Worm (Caenorhabditis elegans) whole organism, mixed stage, embryonic: ENCODE data around the gene hpo-38.

ENCODE experiments used
- M03D4.4 ChIP-seq: sonication (generic microtip); optimal IDR thresholded peaks from 2 replicates; lab custom pipeline; 2017; ENCODE audit warnings: mild to moderate bottlenecking, missing genetic modification characterization, missing compliant biosample characterization
- bed-3 ChIP-seq: fragments of 200-800 bp; sonication (Bioruptor generic); optimal IDR thresholded peaks from 3 replicates; lab custom pipeline; 2018; ENCODE audit warnings: mild to moderate bottlenecking, missing genetic modification characterization, moderate library complexity, missing compliant biosample characterization
- blmp-1 ChIP-seq: fragments of 150-350 bp; optimal IDR thresholded peaks from 2 replicates; lab custom pipeline; 2014; ENCODE audit warnings: missing biosample characterization, missing genetic modification characterization
- ceh-39 ChIP-seq: fragments of 150-350 bp; optimal IDR thresholded peaks from 2 replicates; lab custom pipeline; 2014; ENCODE audit warnings: missing biosample characterization, missing genetic modification characterization
- ceh-43 ChIP-seq: fragments of 200-800 bp; sonication (Bioruptor generic); optimal IDR thresholded peaks from 2 replicates; lab custom pipeline; 2018; ENCODE audit warnings: mild to moderate bottlenecking, missing genetic modification characterization, moderate library complexity, missing compliant biosample characterization
- ceh-83 ChIP-seq: fragments of 200-800 bp; sonication (Bioruptor generic); optimal IDR thresholded peaks from 2 replicates; lab custom pipeline; 2018; ENCODE audit warnings: mild to moderate bottlenecking, missing genetic modification characterization, missing compliant biosample characterization
- ces-1 ChIP-seq: fragments of 150-350 bp; optimal IDR thresholded peaks from 2 replicates; lab custom pipeline; 2014; ENCODE audit warnings: missing biosample characterization, missing genetic modification reagents, missing genetic modification characterization
- cnd-1 ChIP-seq: fragments of 200-800 bp; sonication (Bioruptor generic); optimal IDR thresholded peaks from 2 replicates; lab custom pipeline; 2018; ENCODE audit warnings: mild to moderate bottlenecking, missing genetic modification characterization, missing compliant biosample characterization
- drap-1 ChIP-seq: fragments of 200-800 bp; sonication (Bioruptor generic); optimal IDR thresholded peaks from 3 replicates; lab custom pipeline; 2018; ENCODE audit warnings: mild to moderate bottlenecking, missing genetic modification characterization, missing compliant biosample characterization
- elt-1 ChIP-seq: sonication (generic microtip); optimal IDR thresholded peaks from 2 replicates; lab custom pipeline; 2017; ENCODE audit warnings: missing genetic modification characterization, mild to moderate bottlenecking, missing compliant biosample characterization, antibody characterized with exemption, moderate library complexity, borderline replicate concordance; ENCODE audit not compliant: insufficient read depth
- elt-3 ChIP-seq: fragments of 150-350 bp; optimal IDR thresholded peaks from 2 replicates; lab custom pipeline; 2014; ENCODE audit warnings: missing biosample characterization, missing genetic modification characterization
- flh-1 ChIP-seq: fragments of 200-800 bp; sonication (Bioruptor generic); optimal IDR thresholded peaks from 2 replicates; lab custom pipeline; 2018; ENCODE audit warnings: mild to moderate bottlenecking, missing genetic modification characterization, moderate library complexity, missing compliant biosample characterization
- ham-2 ChIP-seq: fragments of 200-800 bp; sonication (Bioruptor generic); optimal IDR thresholded peaks from 2 replicates; lab custom pipeline; 2018; ENCODE audit warnings: mild to moderate bottlenecking, missing genetic modification characterization, missing compliant biosample characterization
- hlh-1 ChIP-seq: fragments of 150-350 bp; optimal IDR thresholded peaks from 2 replicates; lab custom pipeline; 2014; ENCODE audit warnings: missing biosample characterization, missing genetic modification reagents, missing genetic modification characterization
- lin-13 ChIP-seq: fragments of 150-350 bp; optimal IDR thresholded peaks from 2 replicates; lab custom pipeline; 2014; ENCODE audit warnings: missing biosample characterization, missing genetic modification characterization
- lin-32 ChIP-seq: fragments of 200-800 bp; sonication (Bioruptor generic); optimal IDR thresholded peaks from 2 replicates; lab custom pipeline; 2018; ENCODE audit warnings: mild to moderate bottlenecking, missing genetic modification characterization, missing compliant biosample characterization
- lsy-2 ChIP-seq: fragments of 150-350 bp; optimal IDR thresholded peaks from 2 replicates; lab custom pipeline; 2014; ENCODE audit warnings: missing biosample characterization, missing genetic modification characterization
- mab-5 ChIP-seq: fragments of 150-350 bp; optimal IDR thresholded peaks from 2 replicates; lab custom pipeline; 2014; ENCODE audit warnings: missing biosample characterization, missing genetic modification characterization
- mep-1 ChIP-seq: fragments of 150-350 bp; optimal IDR thresholded peaks from 2 replicates; lab custom pipeline; 2017; ENCODE audit warnings: missing biosample characterization, missing genetic modification reagents, missing genetic modification characterization, inconsistent platforms
- mls-2 ChIP-seq: sonication (generic microtip); optimal IDR thresholded peaks from 2 replicates; lab custom pipeline; 2016; ENCODE audit warnings: mild to moderate bottlenecking, missing genetic modification characterization, moderate library complexity, missing compliant biosample characterization
- nhr-12 ChIP-seq: fragments of 150-350 bp; optimal IDR thresholded peaks from 2 replicates; lab custom pipeline; 2014; ENCODE audit warnings: missing biosample characterization, missing genetic modification characterization
- nhr-2 ChIP-seq: fragments of 150-350 bp; optimal IDR thresholded peaks from 2 replicates; lab custom pipeline; 2014; ENCODE audit warnings: missing biosample characterization, missing genetic modification characterization
- nhr-237 ChIP-seq: fragments of 150-350 bp; optimal IDR thresholded peaks from 2 replicates; lab custom pipeline; 2014; ENCODE audit warnings: missing biosample characterization, missing genetic modification characterization
- nhr-28 ChIP-seq: fragments of 150-350 bp; optimal IDR thresholded peaks from 2 replicates; lab custom pipeline; 2014; ENCODE audit warnings: missing biosample characterization, missing genetic modification characterization
- nhr-76 ChIP-seq: sonication (generic microtip); optimal IDR thresholded peaks from 2 replicates; lab custom pipeline; 2017; ENCODE audit warnings: missing biosample characterization, missing genetic modification characterization
- pha-4 ChIP-seq: fragments of 150-350 bp; optimal IDR thresholded peaks from 2 replicates; lab custom pipeline; 2018; ENCODE audit warnings: missing biosample characterization, missing genetic modification reagents, missing genetic modification characterization
- sem-2 ChIP-seq: fragments of 200-800 bp; sonication (Bioruptor generic); optimal IDR thresholded peaks from 2 replicates; lab custom pipeline; 2018; ENCODE audit warnings: mild to moderate bottlenecking, missing genetic modification characterization, missing compliant biosample characterization
- snpc-4 ChIP-seq: fragments of 150-350 bp; optimal IDR thresholded peaks from 2 replicates; lab custom pipeline; 2014; ENCODE audit warnings: missing biosample characterization, missing genetic modification characterization
- sptf-1 ChIP-seq: sonication (generic microtip); optimal IDR thresholded peaks from 2 replicates; lab custom pipeline; 2017; ENCODE audit warnings: mild to moderate bottlenecking, missing genetic modification characterization, moderate library complexity, missing compliant biosample characterization
- tbx-8 ChIP-seq: fragments of 200-800 bp; sonication (Bioruptor generic); optimal IDR thresholded peaks from 2 replicates; lab custom pipeline; 2018; ENCODE audit warnings: mild to moderate bottlenecking, missing genetic modification characterization, moderate library complexity, missing compliant biosample characterization
- unc-120 ChIP-seq: sonication (generic microtip); optimal IDR thresholded peaks from 2 replicates; lab custom pipeline; 2017; ENCODE audit warnings: missing genetic modification characterization, missing compliant biosample characterization; ENCODE audit not compliant: poor library complexity, severe bottlenecking
- unc-39 ChIP-seq: fragments of 150-350 bp; optimal IDR thresholded peaks from 2 replicates; lab custom pipeline; 2014; ENCODE audit warnings: missing biosample characterization, missing genetic modification characterization
- unc-62 ChIP-seq: fragments of 150-350 bp; optimal IDR thresholded peaks from 2 replicates; lab custom pipeline; 2014; ENCODE audit warnings: missing biosample characterization, missing genetic modification reagents, missing genetic modification characterization
- zip-8 ChIP-seq: fragments of 150-350 bp; optimal IDR thresholded peaks from 2 replicates; lab custom pipeline; 2014; ENCODE audit warnings: missing biosample characterization, missing genetic modification characterization
- ztf-11 ChIP-seq: fragments of 150-350 bp; optimal IDR thresholded peaks from 2 replicates; lab custom pipeline; 2014; ENCODE audit warnings: missing biosample characterization, missing genetic modification characterization

hpo-38 gene

DNA sequence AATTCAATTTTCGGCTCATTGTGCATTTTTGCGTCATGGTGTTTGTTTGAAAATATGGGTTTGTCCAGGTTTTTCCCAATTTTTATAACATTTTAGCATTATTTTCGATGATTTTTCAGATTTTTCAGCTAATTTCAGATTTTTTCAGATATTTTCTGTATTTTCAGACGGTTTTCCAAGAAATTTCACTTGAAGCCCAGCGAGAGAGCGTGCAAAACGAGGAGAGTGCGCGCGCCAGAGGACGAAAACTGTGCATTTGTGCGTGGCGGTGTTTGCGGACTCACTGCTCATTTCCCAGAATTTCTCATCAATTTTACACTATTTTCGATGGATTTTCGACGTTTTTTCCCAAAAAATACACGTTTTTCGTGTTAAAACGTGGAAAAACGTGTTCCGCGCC is 4.9 kb downstream of the hpo-38 start:
- TF ChIP-seq M03D4.4 (tag; lab: Kevin White, UChicago): peak; percentile 35
- peak; percentile 20 for TF ChIP-seq lsy-2
- TF ChIP-seq zip-8 (tag; lab: Kevin White, UChicago): no peak
- peak; percentile 44 for TF ChIP-seq unc-120 (tag; lab: Kevin White, UChicago)
- no peak for TF ChIP-seq nhr-28 (tag; lab: Kevin White, UChicago)
- TF ChIP-seq bed-3: no peak
- no peak for TF ChIP-seq nhr-76 (tag; lab: Kevin White, UChicago)
- no peak for TF ChIP-seq unc-62 (GFP tag; lab: Kevin White, UChicago)
- TF ChIP-seq ceh-39 (tag; lab: Kevin White, UChicago): peak; percentile 12
- TF ChIP-seq ces-1: peak; percentile 76
- peak; percentile 20 for TF ChIP-seq drap-1 (GFP tag; lab: Kevin White, UChicago)
- no peak for TF ChIP-seq ceh-43 (GFP tag; lab: Kevin White, UChicago)
- TF ChIP-seq ham-2 (GFP tag; lab: Kevin White, UChicago): no peak
- no peak for TF ChIP-seq lin-13 (tag; lab: Kevin White, UChicago)
- no peak for TF ChIP-seq cnd-1 (tag; lab: Kevin White, UChicago)
- no peak for TF ChIP-seq mep-1 (tag; lab: Kevin White, UChicago)
- TF ChIP-seq ceh-83 (GFP tag; lab: Kevin White, UChicago): peak; percentile 29
- no peak for TF ChIP-seq mab-5 (tag; lab: Kevin White, UChicago)
- TF ChIP-seq snpc-4 (tag; lab: Kevin White, UChicago): no peak
- TF ChIP-seq elt-3 (tag; lab: Kevin White, UChicago): no peak
- no peak for TF ChIP-seq hlh-1
- TF ChIP-seq nhr-2 (tag; lab: Kevin White, UChicago): no peak
- TF ChIP-seq blmp-1: no peak
- TF ChIP-seq unc-39: no peak
- TF ChIP-seq pha-4: no peak
- no peak for TF ChIP-seq nhr-237 (tag; lab: Kevin White, UChicago)
- TF ChIP-seq ztf-11 (tag; lab: Kevin White, UChicago): no peak
- TF ChIP-seq sptf-1 (tag; lab: Kevin White, UChicago): peak; percentile 62
- TF ChIP-seq sem-2 (GFP tag; lab: Kevin White, UChicago): no peak
- no peak for TF ChIP-seq tbx-8 (GFP tag; lab: Kevin White, UChicago)
- TF ChIP-seq nhr-12: no peak
- TF ChIP-seq elt-1 (tag; lab: Kevin White, UChicago): no peak
- no peak for TF ChIP-seq flh-1 (GFP tag; lab: Kevin White, UChicago)
- TF ChIP-seq lin-32: no peak
- peak; percentile 50 for TF ChIP-seq mls-2

DNA sequence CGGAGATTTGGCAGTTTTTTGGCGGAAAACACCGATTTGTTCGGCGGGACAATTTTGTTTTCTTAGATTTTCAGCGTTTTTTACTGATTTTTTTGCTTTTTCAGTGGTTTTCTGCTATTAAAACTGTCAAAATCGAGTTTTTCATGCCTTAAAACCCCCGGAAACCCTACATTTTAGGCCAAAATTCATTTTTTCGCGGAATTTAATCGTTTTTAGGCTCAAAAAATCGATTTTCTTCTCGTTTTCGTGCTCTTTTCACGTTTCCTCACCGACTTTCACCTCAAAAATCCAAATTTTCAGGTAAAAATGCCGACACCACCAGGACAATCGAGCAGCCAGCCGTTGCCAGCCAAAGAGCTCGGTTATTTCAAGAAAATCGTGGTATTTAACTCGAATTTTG is 5.3 kb downstream of the hpo-38 start, which contains the start of gene hpo-29:
Gene hpo-29 (plus strand): TSS at position 301 of the 400 bp plus-strand sequence.
- TF ChIP-seq nhr-237 (tag; lab: Kevin White, UChicago): no peak
- TF ChIP-seq elt-3 (tag; lab: Kevin White, UChicago): no peak
- no peak for TF ChIP-seq ztf-11 (tag; lab: Kevin White, UChicago)
- TF ChIP-seq unc-62 (GFP tag; lab: Kevin White, UChicago): no peak
- no peak for TF ChIP-seq unc-39
- TF ChIP-seq M03D4.4 (tag; lab: Kevin White, UChicago): no peak
- TF ChIP-seq ceh-39 (tag; lab: Kevin White, UChicago): no peak
- TF ChIP-seq hlh-1: no peak
- TF ChIP-seq cnd-1 (tag; lab: Kevin White, UChicago): no peak
- TF ChIP-seq ham-2 (GFP tag; lab: Kevin White, UChicago): no peak
- TF ChIP-seq, all 35 proteins: peak for 0

DNA sequence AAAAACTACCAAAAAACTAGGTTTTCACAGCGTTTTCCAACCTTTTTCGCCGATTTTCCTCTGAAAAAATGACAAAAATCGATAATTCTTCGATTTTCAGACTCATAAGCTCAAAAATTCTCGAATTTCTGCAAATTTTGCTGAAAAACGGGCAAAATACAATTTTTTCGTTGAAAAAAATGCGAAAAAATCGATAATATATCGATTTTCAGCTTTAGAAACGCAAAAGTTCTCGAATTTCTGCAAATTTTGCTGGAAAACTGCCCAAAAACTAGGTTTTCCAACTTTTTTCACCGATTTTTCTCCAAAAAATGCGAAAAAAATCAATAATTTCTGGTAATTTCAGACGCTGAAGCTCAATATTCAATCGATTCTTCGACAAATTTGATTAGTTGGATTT is 21.2 kb downstream of the hpo-38 start:
- TF ChIP-seq sptf-1 (tag; lab: Kevin White, UChicago) (no peak), mab-5 (tag; lab: Kevin White, UChicago) (no peak), mls-2 (no peak), zip-8 (tag; lab: Kevin White, UChicago) (no peak), flh-1 (GFP tag; lab: Kevin White, UChicago) (no peak), unc-39 (no peak), elt-3 (tag; lab: Kevin White, UChicago) (no peak), lin-13 (tag; lab: Kevin White, UChicago) (no peak), ceh-39 (tag; lab: Kevin White, UChicago) (no peak), blmp-1 (no peak), nhr-28 (tag; lab: Kevin White, UChicago) (no peak), ceh-83 (GFP tag; lab: Kevin White, UChicago) (no peak)
